Worm (Caenorhabditis elegans) whole organism, midembryonic: ENCODE data around the gene clec-88.

Experiments used
- klf-2 ChIP-seq: fragments of 200-800 bp; sonication (Bioruptor generic); conservative IDR thresholded peaks from 2 replicates; pipeline ENCODE4 v1.3.6; 2022; ENCODE audit warnings: missing genetic modification reagents, missing genetic modification characterization, missing compliant biosample characterization
- ztf-23 ChIP-seq: fragments of 200-800 bp; sonication (Bioruptor generic); IDR thresholded peaks from 2 replicates; pipeline ENCODE4 v1.3.6; 2022; ENCODE audit warnings: missing genetic modification reagents, missing genetic modification characterization, missing compliant biosample characterization

- TF ChIP-seq klf-2 (GFP tag; lab: Robert Waterston, UW) (no peak), ztf-23 (GFP tag; lab: Robert Waterston, UW) (no peak)
Measured at ce11 chrII:6334745-6335260, 30.7 kb upstream of the clec-88 start.
